Fruit fly (Drosophila melanogaster): ENCODE results near the gene O-fut2.

Gene O-fut2

dm6 chrX:1507751-1508150, 42.0 kb upstream of the O-fut2 start, which contains the start of gene Nmdar2:
Gene Nmdar2, minus strand, starts transcription at chrX:1507809.
- TF ChIP-seq Adf1 (GFP tag; IDR thresholded peaks at IDR 0.05) (peak; percentile 7; the same call in 1 of the 2 replicates), Deaf1 (tag; optimal IDR thresholded peaks at IDR 0.05) (peak; percentile 97), HLHmδ (GFP tag; optimal IDR thresholded peaks at IDR 0.05) (no peak), CG31441 (GFP tag; IDR thresholded peaks at IDR 0.05) (no peak), Aef1 (GFP tag; IDR thresholded peaks at IDR 0.05) (no peak), emc (GFP tag; optimal IDR thresholded peaks at IDR 0.05) (no peak), Hr78 (GFP tag; optimal IDR thresholded peaks at IDR 0.05) (no peak), Trl (optimal IDR thresholded peaks at IDR 0.05) (peak in 1 of 2 experiments; percentile 33), Trl (GFP tag; optimal IDR thresholded peaks at IDR 0.05) (no peak), zen (tag; optimal IDR thresholded peaks at IDR 0.05) (no peak), crol (GFP tag; IDR thresholded peaks at IDR 0.05) (peak; percentile 75), CG3726 (GFP tag; IDR thresholded peaks at IDR 0.05) (no peak), dimm (GFP tag; IDR thresholded peaks at IDR 0.05) (no peak), ham (GFP tag; IDR thresholded peaks at IDR 0.05) (no peak), jing (GFP tag; optimal IDR thresholded peaks at IDR 0.05) (no peak), hth (optimal IDR thresholded peaks at IDR 0.05) (no peak)

- peak; percentile 22 for TF ChIP-seq CG13424 (tag; optimal IDR thresholded peaks at IDR 0.05)
- TF ChIP-seq CG1647 (GFP tag; optimal IDR thresholded peaks at IDR 0.05), result peak; percentile 35
- no peak for TF ChIP-seq CG4282 (GFP tag; optimal IDR thresholded peaks at IDR 0.05)
- peak; percentile 18 for TF ChIP-seq CG7786 (GFP tag; optimal IDR thresholded peaks at IDR 0.05)
- no peak for TF ChIP-seq Sox100B (GFP tag; optimal IDR thresholded peaks at IDR 0.05)
- TF ChIP-seq CHES-1-like (GFP tag; optimal IDR thresholded peaks at IDR 0.05), result peak; percentile 84
- no peak for TF ChIP-seq fd102C (GFP tag; optimal IDR thresholded peaks at IDR 0.05)
- TF ChIP-seq CG31224 (GFP tag; IDR thresholded peaks at IDR 0.05), result peak; percentile 35
- TF ChIP-seq Sry-δ (GFP tag; optimal IDR thresholded peaks at IDR 0.05), result peak; percentile 82
- peak; percentile 64 for TF ChIP-seq CG1233 (GFP tag; optimal IDR thresholded peaks at IDR 0.05)
- TF ChIP-seq NC2β (GFP tag; optimal IDR thresholded peaks at IDR 0.05), result peak; percentile 91
- TF ChIP-seq D (optimal IDR thresholded peaks at IDR 0.05), result no peak
- TF ChIP-seq D (GFP tag; optimal IDR thresholded peaks at IDR 0.05), result peak; percentile 46
- TF ChIP-seq vnd (GFP tag; IDR thresholded peaks at IDR 0.05; ENCODE audit: partially characterized antibody), result no peak
- peak; percentile 58 for TF ChIP-seq Dad (GFP tag; optimal IDR thresholded peaks at IDR 0.05)
- TF ChIP-seq slou (GFP tag; optimal IDR thresholded peaks at IDR 0.05), result peak; percentile 17
- TF ChIP-seq stc (GFP tag; IDR thresholded peaks at IDR 0.05), result no peak
- TF ChIP-seq corto (GFP tag; optimal IDR thresholded peaks at IDR 0.05), result no peak
- no peak for TF ChIP-seq mld (GFP tag; IDR thresholded peaks at IDR 0.05; ENCODE audit: partially characterized antibody)
- no peak for TF ChIP-seq disco-r (GFP tag; optimal IDR thresholded peaks at IDR 0.05)
- peak; percentile 64 for TF ChIP-seq CG12219 (GFP tag; optimal IDR thresholded peaks at IDR 0.05)
- TF ChIP-seq CG8924 (tag; optimal IDR thresholded peaks at IDR 0.05), result peak; percentile 53
- peak; percentile 37 for TF ChIP-seq Hsf (GFP tag; optimal IDR thresholded peaks at IDR 0.05)
- TF ChIP-seq Dll (GFP tag; IDR thresholded peaks at IDR 0.05; ENCODE audit: partially characterized antibody), result peak; percentile 64; the same call in 2 of the 4 replicates
- TF ChIP-seq sug (tag; optimal IDR thresholded peaks at IDR 0.05), result peak; percentile 74
- no peak for TF ChIP-seq CG43689 (GFP tag; IDR thresholded peaks at IDR 0.05)
- TF ChIP-seq CG10959 (GFP tag; IDR thresholded peaks at IDR 0.05), result no peak
- peak; percentile 44 for TF ChIP-seq CG30403 (GFP tag; optimal IDR thresholded peaks at IDR 0.05)
- no peak for TF ChIP-seq Hr3 (GFP tag; optimal IDR thresholded peaks at IDR 0.05)
- no peak for TF ChIP-seq Aef1 (GFP tag; IDR thresholded peaks at IDR 0.05)
- peak; percentile 11 for TF ChIP-seq run (tag; optimal IDR thresholded peaks at IDR 0.05)
- TF ChIP-seq CG5245 (GFP tag; optimal IDR thresholded peaks at IDR 0.05), result peak; percentile 58
- peak; percentile 78 for TF ChIP-seq sd (tag; optimal IDR thresholded peaks at IDR 0.05)
- TF ChIP-seq CG5953 (GFP tag; IDR thresholded peaks at IDR 0.05), result no peak
- TF ChIP-seq gfzf (GFP tag; optimal IDR thresholded peaks at IDR 0.05), result peak; percentile 98
- TF ChIP-seq tio (GFP tag; optimal IDR thresholded peaks at IDR 0.05), result no peak
These were observed 17.2 kb upstream of the O-fut2 start, which contains the start of the genes sta and inc for dm6 chrX:1482840-1483518. Gene sta, minus strand, starts transcription at chrX:1483413. Gene inc, plus strand, starts transcription at chrX:1483479.
